Worm (Caenorhabditis elegans) whole organism, L1 larva: ENCODE data around the gene ndub-11.

Experiments used
- C04F5.9 ChIP-seq: sonication (generic microtip); optimal IDR thresholded peaks from 2 replicates; lab custom pipeline; 2016; ENCODE audit warnings: missing genetic modification characterization, missing compliant biosample characterization
- F16B12.6 ChIP-seq: fragments of 150-350 bp; optimal IDR thresholded peaks from 2 replicates; lab custom pipeline; 2014; ENCODE audit warnings: missing biosample characterization, missing genetic modification characterization
- ama-1 ChIP-seq: fragments of 150-350 bp; optimal IDR thresholded peaks from 2 replicates; lab custom pipeline; 2014
- blmp-1 ChIP-seq: fragments of 150-350 bp; optimal IDR thresholded peaks from 2 replicates; lab custom pipeline; 2014; ENCODE audit warnings: missing biosample characterization, missing genetic modification characterization
- ceh-8 ChIP-seq: fragments of 200-800 bp; sonication (Bioruptor generic); optimal IDR thresholded peaks from 2 replicates; lab custom pipeline; 2018; ENCODE audit warnings: mild to moderate bottlenecking, missing genetic modification characterization, moderate library complexity, missing compliant biosample characterization
- ceh-82 ChIP-seq, 3 experiments: fragments of 150-350 bp in 1 of 3; sonication (generic microtip) in 2 of 3; optimal IDR thresholded peaks; 2 replicates each; lab custom pipeline; 2014 to 2017; ENCODE audit warnings: missing biosample characterization in 3 of 3, missing genetic modification characterization in 3 of 3
- ceh-88 ChIP-seq: fragments of 200-800 bp; sonication (Bioruptor generic); IDR thresholded peaks from 2 replicates; pipeline ENCODE4 v1.3.6; 2022; ENCODE audit warnings: missing genetic modification characterization, missing compliant biosample characterization
- ceh-90 ChIP-seq: sonication (generic microtip); optimal IDR thresholded peaks from 2 replicates; lab custom pipeline; 2016; ENCODE audit warnings: missing genetic modification characterization, missing compliant biosample characterization
- dsc-1 ChIP-seq: sonication (generic microtip); optimal IDR thresholded peaks from 2 replicates; lab custom pipeline; 2016; ENCODE audit warnings: mild to moderate bottlenecking, missing genetic modification characterization, missing compliant biosample characterization
- egl-13 ChIP-seq: sonication (generic microtip); optimal IDR thresholded peaks from 2 replicates; lab custom pipeline; 2016; ENCODE audit warnings: missing genotype, missing genetic modification reagents, missing genetic modification characterization, missing compliant biosample characterization
- egl-27 ChIP-seq, 2 experiments: fragments of 150-350 bp in 1 of 2; sonication (generic microtip); optimal IDR thresholded peaks; 3 replicates each; lab custom pipeline; 2017 to 2018; ENCODE audit warnings: missing biosample characterization in 2 of 2, missing genetic modification characterization in 2 of 2, missing genetic modification reagents in 2 of 2
- elt-2 ChIP-seq: sonication (generic microtip); optimal IDR thresholded peaks from 2 replicates; lab custom pipeline; 2016; ENCODE audit warnings: missing genetic modification characterization, mild to moderate bottlenecking, inconsistent platforms, missing compliant biosample characterization, missing genetic modification reagents
- elt-3 ChIP-seq, 6 experiments: fragments of 150-350 bp in 1 of 6; sonication (generic microtip); optimal IDR thresholded peaks; 2 replicates each; lab custom pipeline; 2017 to 2018; ENCODE audit warnings: missing biosample characterization in 6 of 6, missing genetic modification characterization in 6 of 6, inconsistent platforms in 1 of 6
- ets-5 ChIP-seq: fragments of 200-800 bp; sonication (Bioruptor generic); IDR thresholded peaks from 2 replicates; pipeline ENCODE4 v1.3.6; 2022; ENCODE audit warnings: missing genetic modification characterization, missing compliant biosample characterization
- fkh-4 ChIP-seq: sonication (generic microtip); optimal IDR thresholded peaks from 2 replicates; lab custom pipeline; 2016; ENCODE audit warnings: missing compliant biosample characterization, missing genetic modification characterization, borderline replicate concordance
- fkh-8 ChIP-seq: sonication (generic microtip); optimal IDR thresholded peaks from 2 replicates; lab custom pipeline; 2016; ENCODE audit warnings: mild to moderate bottlenecking, missing genetic modification characterization, missing compliant biosample characterization
- fos-1 ChIP-seq: fragments of 150-350 bp; optimal IDR thresholded peaks from 2 replicates; lab custom pipeline; 2014; ENCODE audit warnings: missing biosample characterization, missing genetic modification characterization
- hlh-4 ChIP-seq: sonication (generic microtip); optimal IDR thresholded peaks from 2 replicates; lab custom pipeline; 2016; ENCODE audit warnings: mild to moderate bottlenecking, missing genetic modification characterization, missing compliant biosample characterization
- irx-1 ChIP-seq: sonication (generic microtip); optimal IDR thresholded peaks from 2 replicates; lab custom pipeline; 2016; ENCODE audit warnings: missing genetic modification characterization, missing compliant biosample characterization
- isw-1 ChIP-seq: fragments of 200-800 bp; sonication (Bioruptor generic); IDR thresholded peaks from 2 replicates; pipeline ENCODE4 v1.3.6; 2022; ENCODE audit warnings: missing genetic modification characterization, missing compliant biosample characterization
- jun-1 ChIP-seq: fragments of 150-350 bp; optimal IDR thresholded peaks from 2 replicates; lab custom pipeline; 2014; ENCODE audit warnings: missing biosample characterization, missing genetic modification reagents, missing genetic modification characterization
- lin-15B ChIP-seq: fragments of 150-350 bp; sonication (generic microtip); optimal IDR thresholded peaks from 3 replicates; lab custom pipeline; 2014; ENCODE audit warnings: missing biosample characterization, missing genetic modification characterization
- lsy-2 ChIP-seq, 2 experiments: fragments of 150-350 bp; optimal IDR thresholded peaks; 2 replicates each; lab custom pipeline; 2014; ENCODE audit warnings: missing biosample characterization in 2 of 2, missing genetic modification characterization in 2 of 2
- mdl-1 ChIP-seq, 2 experiments: fragments of 150-350 bp; optimal IDR thresholded peaks; 2 replicates each; lab custom pipeline; 2014 to 2017; ENCODE audit warnings: missing biosample characterization in 2 of 2, missing genetic modification characterization in 2 of 2, inconsistent platforms in 1 of 2
- mef-2 ChIP-seq: fragments of 150-350 bp; optimal IDR thresholded peaks from 2 replicates; lab custom pipeline; 2014; ENCODE audit warnings: missing biosample characterization, missing genetic modification characterization
- nhr-11 ChIP-seq: fragments of 150-350 bp; optimal IDR thresholded peaks from 2 replicates; lab custom pipeline; 2014; ENCODE audit warnings: missing biosample characterization, missing genetic modification characterization
- nhr-20 ChIP-seq: sonication (generic microtip); optimal IDR thresholded peaks from 2 replicates; lab custom pipeline; 2016; ENCODE audit warnings: mild to moderate bottlenecking, missing genetic modification characterization, missing compliant biosample characterization
- nhr-28 ChIP-seq: fragments of 150-350 bp; optimal IDR thresholded peaks from 2 replicates; lab custom pipeline; 2014; ENCODE audit warnings: missing biosample characterization, missing genetic modification characterization
- nhr-47 ChIP-seq: sonication (generic microtip); optimal IDR thresholded peaks from 2 replicates; lab custom pipeline; 2016; ENCODE audit warnings: mild to moderate bottlenecking, missing genetic modification characterization, moderate library complexity, missing compliant biosample characterization
- nhr-71 ChIP-seq: sonication (generic microtip); optimal IDR thresholded peaks from 2 replicates; lab custom pipeline; 2016; ENCODE audit warnings: mild to moderate bottlenecking, missing genetic modification characterization, moderate library complexity, missing compliant biosample characterization
- nhr-76 ChIP-seq: sonication (generic microtip); optimal IDR thresholded peaks from 2 replicates; lab custom pipeline; 2017; ENCODE audit warnings: missing biosample characterization, missing genetic modification characterization
- nhr-84 ChIP-seq: sonication (generic microtip); optimal IDR thresholded peaks from 2 replicates; lab custom pipeline; 2017; ENCODE audit warnings: missing biosample characterization, missing genetic modification characterization
- nhr-90 ChIP-seq: sonication (generic microtip); optimal IDR thresholded peaks from 2 replicates; lab custom pipeline; 2016; ENCODE audit warnings: mild to moderate bottlenecking, missing genetic modification characterization, missing compliant biosample characterization; ENCODE audit not compliant: poor library complexity
- pqm-1 ChIP-seq: sonication (generic microtip); optimal IDR thresholded peaks from 3 replicates; lab custom pipeline; 2017; ENCODE audit warnings: missing biosample characterization, missing genetic modification characterization
- skn-1 ChIP-seq: fragments of 150-350 bp; optimal IDR thresholded peaks from 2 replicates; lab custom pipeline; 2014; ENCODE audit warnings: missing biosample characterization, missing genetic modification characterization
- sox-4 ChIP-seq: sonication (generic microtip); optimal IDR thresholded peaks from 2 replicates; lab custom pipeline; 2016; ENCODE audit warnings: missing genetic modification characterization, missing compliant biosample characterization
- sptf-1 ChIP-seq: fragments of 150-350 bp; optimal IDR thresholded peaks from 2 replicates; lab custom pipeline; 2014; ENCODE audit warnings: missing biosample characterization, missing genetic modification characterization
- sup-37 ChIP-seq: fragments of 200-800 bp; sonication (Bioruptor generic); optimal IDR thresholded peaks from 2 replicates; lab custom pipeline; 2018; ENCODE audit warnings: mild to moderate bottlenecking, missing genetic modification characterization, missing compliant biosample characterization
- swsn-7 ChIP-seq: sonication (generic microtip); optimal IDR thresholded peaks from 2 replicates; lab custom pipeline; 2016; ENCODE audit warnings: missing genetic modification characterization, missing compliant biosample characterization
- tbx-2 ChIP-seq: sonication (generic microtip); optimal IDR thresholded peaks from 2 replicates; lab custom pipeline; 2016; ENCODE audit warnings: missing genetic modification characterization, missing compliant biosample characterization
- tlp-1 ChIP-seq: fragments of 150-350 bp; optimal IDR thresholded peaks from 2 replicates; lab custom pipeline; 2014; ENCODE audit warnings: missing biosample characterization, missing genetic modification characterization
- unc-130 ChIP-seq: fragments of 150-350 bp; optimal IDR thresholded peaks from 2 replicates; lab custom pipeline; 2017; ENCODE audit warnings: missing biosample characterization, missing genetic modification characterization, inconsistent platforms
- unc-30 ChIP-seq: sonication (generic microtip); optimal IDR thresholded peaks from 2 replicates; lab custom pipeline; 2017; ENCODE audit warnings: missing biosample characterization, missing genetic modification characterization
- unc-62 ChIP-seq: fragments of 150-350 bp; optimal IDR thresholded peaks from 2 replicates; lab custom pipeline; 2014; ENCODE audit warnings: missing biosample characterization, missing genetic modification reagents, missing genetic modification characterization
- unc-98 ChIP-seq: fragments of 200-800 bp; sonication (Bioruptor generic); IDR thresholded peaks from 2 replicates; pipeline ENCODE4 v1.3.6; 2022; ENCODE audit warnings: missing genetic modification characterization, missing compliant biosample characterization
- xbp-1 ChIP-seq: sonication (generic microtip); optimal IDR thresholded peaks from 2 replicates; lab custom pipeline; 2016; ENCODE audit warnings: missing genetic modification characterization, missing compliant biosample characterization
- ztf-11 ChIP-seq, 2 experiments: sonication (generic microtip); optimal IDR thresholded peaks; 2 replicates each; lab custom pipeline; 2016 to 2017; ENCODE audit warnings: missing genetic modification characterization in 2 of 2, missing biosample characterization in 1 of 2, missing compliant biosample characterization in 1 of 2
- ztf-4 ChIP-seq: fragments of 150-350 bp; optimal IDR thresholded peaks from 2 replicates; lab custom pipeline; 2014; ENCODE audit warnings: missing biosample characterization, missing genetic modification characterization

Gene ndub-11

ce11 chrIV:8146283-8146682 lies 16.3 kb upstream of the ndub-11 start (continued):
- TF ChIP-seq C04F5.9 = no peak
- no peak for TF ChIP-seq F16B12.6 (tag; lab: Kevin White, UChicago)
- peak in 2 of 6 experiments; percentile 34 to 64 for TF ChIP-seq elt-3 (tag; optimal IDR thresholded peaks at IDR 0.05; lab: Kevin White, UChicago)
- peak; percentile 75 for TF ChIP-seq nhr-20 (tag; lab: Kevin White, UChicago)
- no peak for TF ChIP-seq ceh-88 (GFP tag; lab: Robert Waterston, UW)
- no peak for TF ChIP-seq ztf-4 (tag; lab: Kevin White, UChicago)
- no peak for TF ChIP-seq xbp-1 (tag; lab: Kevin White, UChicago)
- TF ChIP-seq sup-37 = no peak
- peak; percentile 28 for TF ChIP-seq elt-2 (tag; lab: Kevin White, UChicago)
- TF ChIP-seq nhr-28 (tag; lab: Kevin White, UChicago) = no peak
- TF ChIP-seq ama-1 (lab: Kevin White, UChicago) = no peak
- no peak for TF ChIP-seq isw-1 (GFP tag; lab: Robert Waterston, UW)
- peak; percentile 11 for TF ChIP-seq swsn-7 (tag; lab: Kevin White, UChicago)
- TF ChIP-seq unc-62 (GFP tag; lab: Kevin White, UChicago) = no peak
- peak; percentile 11 for TF ChIP-seq irx-1
- TF ChIP-seq blmp-1 (tag; lab: Kevin White, UChicago) = peak; percentile 45
- TF ChIP-seq jun-1 (tag; lab: Kevin White, UChicago) = no peak
- peak in 1 of 2 experiments; percentile 71 for TF ChIP-seq mdl-1 (tag; optimal IDR thresholded peaks at IDR 0.05; lab: Kevin White, UChicago)
- no peak for TF ChIP-seq fkh-8 (tag; lab: Kevin White, UChicago)
- no peak for TF ChIP-seq unc-130 (tag; lab: Kevin White, UChicago)
- TF ChIP-seq sox-4 = no peak
- peak; percentile 23 for TF ChIP-seq nhr-47

ce11 chrIV:8144341-8144740 lies 14.3 kb upstream of the ndub-11 start:
- TF ChIP-seq sptf-1 (tag; lab: Kevin White, UChicago) = no peak
- TF ChIP-seq dsc-1 (tag; lab: Kevin White, UChicago) = peak; percentile 65

ce11 chrIV:8142735-8143550 lies 12.9 kb upstream of the ndub-11 start, which contains the start of gene pmk-2:
Gene pmk-2 (plus strand): TSS chrIV:8143500.
- no peak for TF ChIP-seq irx-1
- no peak for TF ChIP-seq jun-1 (tag; lab: Kevin White, UChicago)
- TF ChIP-seq fkh-8 (tag; lab: Kevin White, UChicago) = peak; percentile 79
- TF ChIP-seq hlh-4 = peak; percentile 22
- TF ChIP-seq sox-4 = peak; percentile 47
- TF ChIP-seq ets-5 (GFP tag; lab: Robert Waterston, UW) = no peak
- no peak for TF ChIP-seq isw-1 (GFP tag; lab: Robert Waterston, UW)
- no peak for TF ChIP-seq egl-13 (tag; lab: Kevin White, UChicago)
- peak; percentile 41 for TF ChIP-seq fkh-4 (tag; lab: Kevin White, UChicago)
- no peak for TF ChIP-seq tbx-2 (tag; lab: Kevin White, UChicago)
- no peak for TF ChIP-seq tlp-1
- no peak for TF ChIP-seq lin-15B (tag; lab: Kevin White, UChicago)
- no peak for TF ChIP-seq egl-27 (tag; optimal IDR thresholded peaks at IDR 0.05; lab: Kevin White, UChicago)
- peak; percentile 43 for TF ChIP-seq ceh-8
- TF ChIP-seq nhr-84 (tag; lab: Kevin White, UChicago) = no peak
- TF ChIP-seq fos-1 = peak; percentile 28
- no peak for TF ChIP-seq pqm-1 (tag; lab: Kevin White, UChicago)
- no peak for TF ChIP-seq skn-1 (tag; lab: Kevin White, UChicago)
- TF ChIP-seq nhr-28 (tag; lab: Kevin White, UChicago) = no peak
- no peak for TF ChIP-seq swsn-7 (tag; lab: Kevin White, UChicago)
- TF ChIP-seq C04F5.9 = no peak
- peak; percentile 38 for TF ChIP-seq nhr-11 (tag; lab: Kevin White, UChicago)
- TF ChIP-seq ztf-11 (tag; optimal IDR thresholded peaks at IDR 0.05; lab: Kevin White, UChicago) = no peak
- peak; percentile 52 for TF ChIP-seq nhr-47
- TF ChIP-seq ceh-90 = no peak
- TF ChIP-seq ceh-82 (tag; optimal IDR thresholded peaks at IDR 0.05; lab: Kevin White, UChicago) = peak in 1 of 3 experiments; percentile 5
- TF ChIP-seq nhr-90 = no peak
- TF ChIP-seq nhr-76 (tag; lab: Kevin White, UChicago) = no peak
- no peak for TF ChIP-seq unc-98 (GFP tag; lab: Robert Waterston, UW)
- TF ChIP-seq unc-30 (tag; lab: Kevin White, UChicago) = no peak
- TF ChIP-seq mef-2 = no peak
- peak; percentile 34 to 37 for TF ChIP-seq lsy-2 (tag; optimal IDR thresholded peaks at IDR 0.05; lab: Kevin White, UChicago)
- peak; percentile 68 for TF ChIP-seq nhr-71 (tag; lab: Kevin White, UChicago)
